Fruit fly (Drosophila melanogaster) Kc167 (cell line): Measurements from ENCODE around the gene Tcs5.

Source experiments
- Sin3A ChIP-seq: fragments of >200 bp; optimal IDR thresholded peaks from 2 replicates; lab custom pipeline; 2018; ENCODE audit warnings: missing external identifiers
- h ChIP-seq: fragments of >200 bp; optimal IDR thresholded peaks from 3 replicates; lab custom pipeline; 2018; ENCODE audit warnings: missing external identifiers
- ttk ChIP-seq: sonication (Bioruptor generic); optimal IDR thresholded peaks from 2 replicates; lab custom pipeline; 2017; ENCODE audit warnings: missing external identifiers

dm6 chr3L:5141380-5142101, 2.3 kb upstream of the Tcs5 start, which contains the start of the genes Dhrs4 and Gdap1:
- TF ChIP-seq h (lab: Kevin White, UChicago), result no peak
- no peak for TF ChIP-seq ttk (lab: Kevin White, UChicago)
- TF ChIP-seq Sin3A (lab: Kevin White, UChicago), result no peak
